Worm (Caenorhabditis elegans) whole organism, L1 larva: ENCODE measurements around the gene asp-16.
"Not testable (repeated sequence)": the region's sequence is repeated elsewhere in the genome, so short reads cannot be mapped to it uniquely, and the experiment has no call there.

Source experiments
- C16A3.4 ChIP-seq: fragments of 150-350 bp; optimal IDR thresholded peaks from 2 replicates; lab custom pipeline; 2014; ENCODE audit warnings: missing biosample characterization, missing genetic modification characterization
- Y116A8C.19 ChIP-seq: sonication (generic microtip); optimal IDR thresholded peaks from 2 replicates; lab custom pipeline; 2016; ENCODE audit warnings: missing compliant biosample characterization, missing genetic modification characterization, borderline replicate concordance
- aha-1 ChIP-seq: fragments of 150-350 bp; optimal IDR thresholded peaks from 2 replicates; lab custom pipeline; 2014; ENCODE audit warnings: missing biosample characterization, missing genetic modification characterization
- blmp-1 ChIP-seq: fragments of 150-350 bp; optimal IDR thresholded peaks from 2 replicates; lab custom pipeline; 2014; ENCODE audit warnings: missing biosample characterization, missing genetic modification characterization
- ceh-90 ChIP-seq: sonication (generic microtip); optimal IDR thresholded peaks from 2 replicates; lab custom pipeline; 2016; ENCODE audit warnings: missing genetic modification characterization, missing compliant biosample characterization
- efl-1 ChIP-seq, 4 experiments: fragments of 150-350 bp; optimal IDR thresholded peaks in 3 of 4; peaks in 1 of 4; 1 replicate in 1 of 4; 2 replicates in 3 of 4; lab custom pipeline; 2014; ENCODE audit warnings: missing biosample characterization in 2 of 4, missing genetic modification characterization in 2 of 4, missing genetic modification reagents in 2 of 4
- efl-3 ChIP-seq: fragments of 200-800 bp; sonication (Bioruptor generic); optimal IDR thresholded peaks from 2 replicates; lab custom pipeline; 2018; ENCODE audit warnings: mild to moderate bottlenecking, missing genetic modification characterization, missing compliant biosample characterization
- fkh-4 ChIP-seq: sonication (generic microtip); optimal IDR thresholded peaks from 2 replicates; lab custom pipeline; 2016; ENCODE audit warnings: missing compliant biosample characterization, missing genetic modification characterization, borderline replicate concordance
- fkh-8 ChIP-seq: sonication (generic microtip); optimal IDR thresholded peaks from 2 replicates; lab custom pipeline; 2016; ENCODE audit warnings: mild to moderate bottlenecking, missing genetic modification characterization, missing compliant biosample characterization
- hlh-17 ChIP-seq: fragments of 200-800 bp; sonication (Bioruptor generic); optimal IDR thresholded peaks from 2 replicates; lab custom pipeline; 2018; ENCODE audit warnings: missing genetic modification characterization, mild to moderate bottlenecking, missing compliant biosample characterization, moderate library complexity, borderline replicate concordance
- isw-1 ChIP-seq: fragments of 200-800 bp; sonication (Bioruptor generic); IDR thresholded peaks from 2 replicates; pipeline ENCODE4 v1.3.6; 2022; ENCODE audit warnings: missing genetic modification characterization, missing compliant biosample characterization
- jun-1 ChIP-seq: fragments of 150-350 bp; optimal IDR thresholded peaks from 2 replicates; lab custom pipeline; 2014; ENCODE audit warnings: missing biosample characterization, missing genetic modification reagents, missing genetic modification characterization
- lin-13 ChIP-seq: fragments of 150-350 bp; optimal IDR thresholded peaks from 2 replicates; lab custom pipeline; 2014; ENCODE audit warnings: missing biosample characterization, missing genetic modification reagents, missing genetic modification characterization
- lin-14 ChIP-seq: fragments of 200-800 bp; sonication (Bioruptor generic); optimal IDR thresholded peaks from 2 replicates; lab custom pipeline; 2018; ENCODE audit warnings: mild to moderate bottlenecking, missing genetic modification characterization, moderate library complexity, missing compliant biosample characterization
- lir-3 ChIP-seq: sonication (generic microtip); optimal IDR thresholded peaks from 2 replicates; lab custom pipeline; 2016; ENCODE audit warnings: mild to moderate bottlenecking, missing genetic modification characterization, moderate library complexity, missing compliant biosample characterization; ENCODE audit not compliant: poor library complexity
- lsy-2 ChIP-seq, 2 experiments: fragments of 150-350 bp; optimal IDR thresholded peaks; 2 replicates each; lab custom pipeline; 2014; ENCODE audit warnings: missing biosample characterization in 2 of 2, missing genetic modification characterization in 2 of 2
- mdl-1 ChIP-seq, 2 experiments: fragments of 150-350 bp; optimal IDR thresholded peaks; 2 replicates each; lab custom pipeline; 2014 to 2017; ENCODE audit warnings: missing biosample characterization in 2 of 2, missing genetic modification characterization in 2 of 2, inconsistent platforms in 1 of 2
- mef-2 ChIP-seq: fragments of 150-350 bp; optimal IDR thresholded peaks from 2 replicates; lab custom pipeline; 2014; ENCODE audit warnings: missing biosample characterization, missing genetic modification characterization
- mep-1 ChIP-seq: fragments of 150-350 bp; optimal IDR thresholded peaks from 2 replicates; lab custom pipeline; 2014; ENCODE audit warnings: missing biosample characterization, missing genetic modification characterization
- nhr-20 ChIP-seq: sonication (generic microtip); optimal IDR thresholded peaks from 2 replicates; lab custom pipeline; 2016; ENCODE audit warnings: mild to moderate bottlenecking, missing genetic modification characterization, missing compliant biosample characterization
- nhr-237 ChIP-seq: fragments of 150-350 bp; optimal IDR thresholded peaks from 2 replicates; lab custom pipeline; 2014; ENCODE audit warnings: missing biosample characterization, missing genetic modification characterization
- nhr-28 ChIP-seq: fragments of 150-350 bp; optimal IDR thresholded peaks from 2 replicates; lab custom pipeline; 2014; ENCODE audit warnings: missing biosample characterization, missing genetic modification characterization
- nhr-76 ChIP-seq: sonication (generic microtip); optimal IDR thresholded peaks from 2 replicates; lab custom pipeline; 2017; ENCODE audit warnings: missing biosample characterization, missing genetic modification characterization
- nhr-77 ChIP-seq: fragments of 150-350 bp; optimal IDR thresholded peaks from 2 replicates; lab custom pipeline; 2014; ENCODE audit warnings: missing biosample characterization, missing genetic modification characterization
- nhr-85 ChIP-seq: sonication (generic microtip); peaks from one replicate; lab custom pipeline; 2016; ENCODE audit warnings: missing genetic modification characterization, inconsistent platforms, missing compliant biosample characterization
- pag-3 ChIP-seq: sonication (generic microtip); optimal IDR thresholded peaks from 2 replicates; lab custom pipeline; 2017; ENCODE audit warnings: missing genetic modification characterization, mild to moderate bottlenecking, missing compliant biosample characterization, antibody characterized with exemption, borderline replicate concordance; ENCODE audit not compliant: insufficient read depth
- snu-23 ChIP-seq: sonication (generic microtip); optimal IDR thresholded peaks from 2 replicates; lab custom pipeline; 2016; ENCODE audit warnings: missing genetic modification characterization, missing compliant biosample characterization
- sup-37 ChIP-seq: fragments of 200-800 bp; sonication (Bioruptor generic); optimal IDR thresholded peaks from 2 replicates; lab custom pipeline; 2018; ENCODE audit warnings: mild to moderate bottlenecking, missing genetic modification characterization, missing compliant biosample characterization
- tbx-2 ChIP-seq: sonication (generic microtip); optimal IDR thresholded peaks from 2 replicates; lab custom pipeline; 2016; ENCODE audit warnings: missing genetic modification characterization, missing compliant biosample characterization
- tlp-1 ChIP-seq: fragments of 150-350 bp; optimal IDR thresholded peaks from 2 replicates; lab custom pipeline; 2014; ENCODE audit warnings: missing biosample characterization, missing genetic modification characterization
- zag-1 ChIP-seq: fragments of 150-350 bp; optimal IDR thresholded peaks from 2 replicates; lab custom pipeline; 2014; ENCODE audit warnings: missing biosample characterization, missing genetic modification characterization

Gene asp-16

DNA sequence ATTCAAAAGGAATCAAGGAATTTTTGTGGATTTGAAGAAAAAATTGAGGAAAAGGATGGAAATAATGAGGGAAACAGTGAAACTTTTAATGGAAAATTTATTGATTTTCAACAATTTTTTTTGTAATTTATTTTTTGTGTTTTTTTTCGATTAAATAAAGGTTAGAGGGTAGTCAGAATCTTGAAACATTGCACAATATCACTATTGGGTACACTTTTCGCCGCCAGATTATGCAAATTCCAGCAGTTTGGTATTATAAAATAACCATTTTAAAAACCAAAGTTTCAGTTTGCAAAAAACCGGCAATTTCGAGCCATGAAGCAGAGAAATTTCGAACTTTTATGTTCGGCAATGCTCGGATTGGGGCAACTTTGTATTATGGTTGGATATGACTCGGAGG lies 10.9 kb downstream of the asp-16 start, which contains the start of gene Y39B6A.27:
Gene Y39B6A.27 (plus strand): TSS at position 301 of the 400 bp plus-strand sequence.
- TF ChIP-seq mdl-1 (tag; optimal IDR thresholded peaks at IDR 0.05; lab: Kevin White, UChicago) (no peak), nhr-237 (tag; lab: Kevin White, UChicago) (no peak)

DNA sequence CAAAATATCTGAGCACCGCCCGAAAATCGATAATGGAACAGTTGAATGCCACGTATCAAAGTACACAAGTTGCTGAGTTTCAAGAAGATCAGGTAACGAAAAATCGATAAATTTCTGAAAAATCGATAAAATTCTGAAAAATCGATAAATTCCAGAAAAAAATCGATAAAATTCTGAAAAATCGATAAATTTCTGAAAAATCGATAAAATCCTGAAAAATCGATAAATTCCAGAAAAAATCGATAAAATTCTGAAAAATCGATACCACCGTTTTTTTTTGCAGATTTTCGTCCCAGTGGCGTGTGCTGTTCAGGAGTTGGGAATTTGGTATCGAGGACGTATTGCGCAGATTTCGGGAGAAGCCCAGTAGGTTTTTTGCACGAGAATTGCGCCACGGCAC lies 15.1 kb downstream of the asp-16 start:
- TF ChIP-seq aha-1 = no peak
- no peak for TF ChIP-seq isw-1 (GFP tag; lab: Robert Waterston, UW)
- no peak for TF ChIP-seq mep-1 (tag; lab: Kevin White, UChicago)
- TF ChIP-seq efl-1 (optimal IDR thresholded peaks at IDR 0.05; lab: Kevin White, UChicago) = no peak
- TF ChIP-seq efl-1 (GFP tag; optimal IDR thresholded peaks at IDR 0.05 in 1 of 2; lab: Kevin White, UChicago) = no peak
- TF ChIP-seq zag-1 (tag; lab: Kevin White, UChicago) = no peak
- TF ChIP-seq tlp-1 (tag; lab: Kevin White, UChicago) = no peak
- TF ChIP-seq nhr-85 (tag; lab: Kevin White, UChicago) = no peak
- TF ChIP-seq lin-14 (GFP tag; lab: Kevin White, UChicago) = no peak
- TF ChIP-seq efl-3 = no peak
- no peak for TF ChIP-seq nhr-76
- no peak for TF ChIP-seq lir-3
- no peak for TF ChIP-seq mef-2
- TF ChIP-seq fkh-4 (tag; lab: Kevin White, UChicago) = no peak

DNA sequence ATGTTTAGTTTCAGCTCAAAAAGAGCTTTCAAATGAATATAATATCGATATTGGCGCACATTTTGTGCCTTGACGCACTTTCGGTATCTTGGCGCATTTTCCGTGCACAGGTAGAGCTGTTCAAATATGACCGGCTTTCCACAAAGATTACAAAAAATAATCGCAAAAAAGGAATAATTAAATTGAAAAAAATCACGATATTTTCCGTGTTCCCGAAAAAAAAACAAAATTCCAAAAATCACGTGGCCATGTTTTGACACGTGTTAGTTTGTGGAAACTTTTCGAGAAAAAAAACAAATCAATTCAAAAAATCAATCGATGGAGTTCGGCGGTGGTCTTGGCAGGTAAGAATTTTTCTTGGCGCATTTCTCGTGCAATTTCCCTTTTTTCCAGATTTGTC lies 16.2 kb downstream of the asp-16 start, which contains the start of gene Y39B6A.25:
Gene Y39B6A.25 (plus strand): TSS at position 301 of the 400 bp plus-strand sequence.
- TF ChIP-seq ceh-90 (tag; lab: Kevin White, UChicago) (no peak), efl-1 (optimal IDR thresholded peaks at IDR 0.05; lab: Kevin White, UChicago) (no peak), efl-1 (GFP tag; optimal IDR thresholded peaks at IDR 0.05 in 1 of 2; lab: Kevin White, UChicago) (peak in 1 of 2 experiments; percentile 78), efl-3 (no peak), lsy-2 (tag; optimal IDR thresholded peaks at IDR 0.05; lab: Kevin White, UChicago) (no peak)

DNA sequence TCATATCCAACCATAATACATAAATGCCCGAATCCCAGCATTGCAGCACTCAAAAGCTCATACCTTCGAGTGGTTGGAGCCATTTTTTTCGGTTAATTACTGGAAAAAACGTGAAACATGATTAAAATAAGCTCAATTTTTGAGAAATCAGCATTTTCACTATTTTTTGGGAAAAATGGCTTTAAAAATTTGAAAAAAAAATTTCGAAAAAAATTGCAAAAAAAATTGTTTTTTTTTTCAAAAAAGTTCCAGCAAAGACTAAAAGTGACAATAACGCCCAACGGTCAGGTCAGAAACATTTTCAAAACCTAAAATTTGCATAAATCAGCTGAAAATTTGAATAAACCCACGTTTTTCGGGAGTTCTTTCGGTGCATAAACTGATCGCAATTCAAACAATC lies 17.7 kb downstream of the asp-16 start, which contains the start of gene Y39B6A.29:
Gene Y39B6A.29 (minus strand): TSS at position 101 of the 400 bp plus-strand sequence.
- no peak for TF ChIP-seq nhr-20 (tag; lab: Kevin White, UChicago)
- no peak for TF ChIP-seq lin-14 (GFP tag; lab: Kevin White, UChicago)
- TF ChIP-seq C16A3.4 (tag; lab: Kevin White, UChicago) = no peak
- no peak for TF ChIP-seq fkh-8 (tag; lab: Kevin White, UChicago)
- TF ChIP-seq snu-23 (GFP tag; lab: Kevin White, UChicago) = no peak
- no peak for TF ChIP-seq mep-1 (tag; lab: Kevin White, UChicago)
- TF ChIP-seq zag-1 (tag; lab: Kevin White, UChicago) = no peak
- no peak for TF ChIP-seq lin-13 (GFP tag; lab: Kevin White, UChicago)
- TF ChIP-seq pag-3 (tag; lab: Kevin White, UChicago) = no peak
- TF ChIP-seq jun-1 = no peak
- TF ChIP-seq tbx-2 = no peak
- TF ChIP-seq blmp-1 = no peak

DNA sequence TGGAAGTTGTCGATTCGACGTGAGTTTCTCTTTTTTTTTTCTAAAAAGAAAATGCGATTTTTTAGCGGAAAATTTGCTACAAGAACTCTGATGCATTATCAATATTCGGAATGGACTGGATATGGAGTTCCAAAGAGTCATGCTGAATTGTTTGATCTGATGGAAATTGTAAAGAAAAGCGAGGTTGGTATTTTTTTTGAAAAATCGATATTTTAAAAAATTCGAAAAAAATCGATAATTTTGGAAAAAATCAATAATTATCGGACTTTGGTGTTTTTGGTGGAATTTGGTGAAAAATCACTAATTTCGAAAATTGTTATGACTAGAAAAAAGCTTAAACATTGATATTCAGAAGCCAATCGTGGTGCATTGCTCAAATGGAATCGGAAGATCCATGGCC lies 23.2 kb downstream of the asp-16 start:
- TF ChIP-seq Y116A8C.19 (tag; lab: Kevin White, UChicago) (no peak), hlh-17 (GFP tag; lab: Kevin White, UChicago) (no peak)

DNA sequence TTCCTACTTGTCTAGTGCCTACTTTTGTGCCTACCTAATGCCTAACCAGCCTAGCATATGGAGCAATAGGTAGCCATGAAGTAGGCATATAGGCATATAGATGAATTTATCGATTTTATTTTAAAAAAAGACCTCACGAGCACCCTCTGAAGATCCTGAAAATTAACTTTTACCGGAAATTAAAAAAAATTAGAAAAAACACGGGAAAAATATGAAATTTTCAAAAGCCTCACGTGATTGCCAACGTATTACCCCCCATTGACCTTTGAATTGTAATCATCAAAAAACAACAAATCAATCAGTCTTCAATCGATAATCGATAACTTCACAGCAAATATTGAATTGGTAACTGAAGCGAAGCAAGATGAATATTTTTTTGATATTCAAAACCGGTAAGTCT lies 28.1 kb downstream of the asp-16 start, which contains the start of gene Y39B6A.30:
Gene Y39B6A.30 (plus strand): TSS at position 301 of the 400 bp plus-strand sequence.
- TF ChIP-seq nhr-28 (tag; lab: Kevin White, UChicago); sup-37 (GFP tag; lab: Kevin White, UChicago); nhr-77: not testable (repeated sequence)
